Worm (Caenorhabditis elegans) whole organism, late embryonic: ENCODE data around the gene sre-10.

ENCODE experiments used
- C38D4.7 ChIP-seq: fragments of 200-800 bp; sonication (Bioruptor generic); optimal IDR thresholded peaks from 2 replicates; lab custom pipeline; 2018; ENCODE audit warnings: mild to moderate bottlenecking, missing genetic modification characterization, moderate library complexity, missing compliant biosample characterization
- K02D7.2 ChIP-seq: sonication (generic microtip); optimal IDR thresholded peaks from 2 replicates; lab custom pipeline; 2017; ENCODE audit warnings: mild to moderate bottlenecking, missing genetic modification characterization, missing compliant biosample characterization
- K09A11.1 ChIP-seq: sonication (generic microtip); optimal IDR thresholded peaks from 2 replicates; lab custom pipeline; 2017; ENCODE audit warnings: antibody characterized with exemption, mild to moderate bottlenecking, missing genetic modification characterization, missing compliant biosample characterization; ENCODE audit not compliant: insufficient read depth
- T23F11.4 ChIP-seq: fragments of 200-800 bp; sonication (Bioruptor generic); optimal IDR thresholded peaks from 2 replicates; lab custom pipeline; 2018; ENCODE audit warnings: mild to moderate bottlenecking, missing genetic modification characterization, missing compliant biosample characterization
- ceh-19 ChIP-seq: fragments of 200-800 bp; sonication (Bioruptor generic); optimal IDR thresholded peaks from 2 replicates; lab custom pipeline; 2018; ENCODE audit warnings: mild to moderate bottlenecking, missing genetic modification characterization, missing compliant biosample characterization
- ceh-2 ChIP-seq: sonication (generic microtip); optimal IDR thresholded peaks from 2 replicates; lab custom pipeline; 2016; ENCODE audit warnings: missing genotype, missing genetic modification characterization, missing compliant biosample characterization
- ceh-22 ChIP-seq: sonication (generic microtip); optimal IDR thresholded peaks from 2 replicates; lab custom pipeline; 2017; ENCODE audit warnings: missing biosample characterization, missing genetic modification characterization
- ceh-24 ChIP-seq: sonication (generic microtip); optimal IDR thresholded peaks from 2 replicates; lab custom pipeline; 2016; ENCODE audit warnings: mild to moderate bottlenecking, missing genetic modification characterization, missing compliant biosample characterization
- ceh-48 ChIP-seq: sonication (generic microtip); optimal IDR thresholded peaks from 2 replicates; lab custom pipeline; 2016; ENCODE audit warnings: missing genetic modification characterization, inconsistent platforms, missing compliant biosample characterization
- ceh-6 ChIP-seq: fragments of 200-800 bp; sonication (Bioruptor generic); optimal IDR thresholded peaks from 2 replicates; lab custom pipeline; 2018; ENCODE audit warnings: mild to moderate bottlenecking, missing genetic modification characterization, missing compliant biosample characterization
- dmd-4 ChIP-seq: sonication (generic microtip); optimal IDR thresholded peaks from 2 replicates; lab custom pipeline; 2016; ENCODE audit warnings: borderline replicate concordance, missing genetic modification characterization, missing compliant biosample characterization
- dve-1 ChIP-seq: sonication (generic microtip); optimal IDR thresholded peaks from 2 replicates; lab custom pipeline; 2017; ENCODE audit warnings: antibody characterized with exemption, mild to moderate bottlenecking, missing genetic modification characterization, missing compliant biosample characterization
- elt-2 ChIP-seq: sonication (generic microtip); optimal IDR thresholded peaks from 2 replicates; lab custom pipeline; 2016; ENCODE audit warnings: missing genetic modification reagents, missing genetic modification characterization, missing compliant biosample characterization
- eyg-1 ChIP-seq: sonication (generic microtip); optimal IDR thresholded peaks from 2 replicates; lab custom pipeline; 2016; ENCODE audit warnings: missing genotype, missing genetic modification characterization, missing compliant biosample characterization
- gmeb-2 ChIP-seq: sonication (generic microtip); optimal IDR thresholded peaks from 2 replicates; lab custom pipeline; 2016; ENCODE audit warnings: missing genetic modification characterization, inconsistent platforms, missing compliant biosample characterization
- hlh-30 ChIP-seq: sonication (generic microtip); optimal IDR thresholded peaks from 2 replicates; lab custom pipeline; 2017; ENCODE audit warnings: antibody characterized with exemption, missing genetic modification characterization, missing compliant biosample characterization; ENCODE audit not compliant: insufficient read depth
- hlh-6 ChIP-seq: sonication (generic microtip); optimal IDR thresholded peaks from 2 replicates; lab custom pipeline; 2016; ENCODE audit warnings: missing genotype, missing genetic modification characterization, missing compliant biosample characterization
- lim-6 ChIP-seq: sonication (generic microtip); optimal IDR thresholded peaks from 2 replicates; lab custom pipeline; 2016; ENCODE audit warnings: missing genetic modification characterization, missing compliant biosample characterization
- lin-11 ChIP-seq: fragments of 200-800 bp; sonication (Bioruptor generic); optimal IDR thresholded peaks from 2 replicates; lab custom pipeline; 2018; ENCODE audit warnings: mild to moderate bottlenecking, missing genetic modification characterization, missing compliant biosample characterization
- madf-2 ChIP-seq: sonication (generic microtip); optimal IDR thresholded peaks from 2 replicates; lab custom pipeline; 2017; ENCODE audit warnings: missing genetic modification characterization, missing compliant biosample characterization
- nfya-1 ChIP-seq: sonication (generic microtip); optimal IDR thresholded peaks from 2 replicates; lab custom pipeline; 2017; ENCODE audit warnings: missing genetic modification characterization, mild to moderate bottlenecking, missing compliant biosample characterization, antibody characterized with exemption, moderate library complexity
- nhr-11 ChIP-seq: fragments of 150-350 bp; optimal IDR thresholded peaks from 2 replicates; lab custom pipeline; 2014; ENCODE audit warnings: missing biosample characterization, missing genetic modification characterization
- odd-2 ChIP-seq: sonication (generic microtip); optimal IDR thresholded peaks from 2 replicates; lab custom pipeline; 2017; ENCODE audit warnings: antibody characterized with exemption, mild to moderate bottlenecking, missing genetic modification characterization, missing compliant biosample characterization
- pat-9 ChIP-seq: fragments of 200-800 bp; sonication (Bioruptor generic); optimal IDR thresholded peaks from 2 replicates; lab custom pipeline; 2018; ENCODE audit warnings: mild to moderate bottlenecking, missing genetic modification characterization, moderate library complexity, missing compliant biosample characterization
- pax-1 ChIP-seq: fragments of 150-350 bp; optimal IDR thresholded peaks from 2 replicates; lab custom pipeline; 2014; ENCODE audit warnings: missing biosample characterization, missing genetic modification characterization
- pqm-1 ChIP-seq: sonication (generic microtip); optimal IDR thresholded peaks from 2 replicates; lab custom pipeline; 2016; ENCODE audit warnings: missing genetic modification characterization, missing compliant biosample characterization
- rnt-1 ChIP-seq: sonication (generic microtip); optimal IDR thresholded peaks from 2 replicates; lab custom pipeline; 2016; ENCODE audit warnings: missing genetic modification characterization, missing compliant biosample characterization
- sox-4 ChIP-seq: sonication (generic microtip); optimal IDR thresholded peaks from 2 replicates; lab custom pipeline; 2017; ENCODE audit warnings: mild to moderate bottlenecking, missing genetic modification characterization, inconsistent platforms, missing compliant biosample characterization
- syd-9 ChIP-seq: sonication (generic microtip); optimal IDR thresholded peaks from 2 replicates; lab custom pipeline; 2016; ENCODE audit warnings: mild to moderate bottlenecking, missing genetic modification characterization, moderate library complexity, missing compliant biosample characterization
- tbx-7 ChIP-seq: sonication (generic microtip); optimal IDR thresholded peaks from 2 replicates; lab custom pipeline; 2016; ENCODE audit warnings: missing genotype, missing genetic modification characterization, missing compliant biosample characterization
- ttx-3 ChIP-seq: sonication (generic microtip); optimal IDR thresholded peaks from 2 replicates; lab custom pipeline; 2016; ENCODE audit warnings: missing genetic modification reagents, missing genetic modification characterization, missing compliant biosample characterization
- unc-3 ChIP-seq, 2 experiments: fragments of 200-800 bp in 1 of 2; sonication (Bioruptor generic) in 1 of 2; sonication (generic microtip) in 1 of 2; conservative IDR thresholded peaks in 1 of 2; optimal IDR thresholded peaks in 1 of 2; 2 replicates each; pipeline versions ENCODE4 v1.3.6 to Lab custom; 2016 to 2022; ENCODE audit warnings: missing compliant biosample characterization in 2 of 2, missing genetic modification characterization in 2 of 2, missing genetic modification reagents in 1 of 2
- unc-42 ChIP-seq: sonication (generic microtip); optimal IDR thresholded peaks from 2 replicates; lab custom pipeline; 2016; ENCODE audit warnings: missing genotype, missing genetic modification characterization, missing compliant biosample characterization
- unc-55 ChIP-seq: sonication (generic microtip); optimal IDR thresholded peaks from 2 replicates; lab custom pipeline; 2017; ENCODE audit warnings: missing biosample characterization, missing genetic modification reagents, missing genetic modification characterization
- zip-5 ChIP-seq: sonication (generic microtip); optimal IDR thresholded peaks from 2 replicates; lab custom pipeline; 2016; ENCODE audit warnings: missing genetic modification characterization, missing compliant biosample characterization

The sre-10 gene

ce11 chrV:7130974-7131373 lies 1.4 kb upstream of the sre-10 start, which contains the start of gene srx-36:
Gene srx-36, minus strand, starts transcription at chrV:7131074.
- no peak for TF ChIP-seq ceh-19 (GFP tag; lab: Kevin White, UChicago)
- no peak for TF ChIP-seq syd-9 (tag; lab: Kevin White, UChicago)
- no peak for TF ChIP-seq ceh-48 (tag; lab: Kevin White, UChicago)
- TF ChIP-seq pat-9 = no peak
- TF ChIP-seq odd-2 = no peak
- TF ChIP-seq ceh-2 = no peak

- TF ChIP-seq dmd-4 (no peak), zip-5 (tag; lab: Kevin White, UChicago) (no peak), gmeb-2 (no peak), ceh-6 (GFP tag; lab: Kevin White, UChicago) (no peak), ceh-2 (no peak), elt-2 (tag; lab: Kevin White, UChicago) (no peak), K09A11.1 (tag; lab: Kevin White, UChicago) (no peak), K02D7.2 (tag; lab: Kevin White, UChicago) (no peak), T23F11.4 (GFP tag; lab: Kevin White, UChicago) (no peak), pax-1 (tag; lab: Kevin White, UChicago) (no peak), ttx-3 (no peak), C38D4.7 (GFP tag; lab: Kevin White, UChicago) (no peak)
These were observed 1.6 kb downstream of the sre-10 start, which contains the start of gene F10D2.16 for ce11 chrV:7133963-7134362. Gene F10D2.16, plus strand, starts transcription at chrV:7134263.

ce11 chrV:7136859-7137258 lies 4.5 kb downstream of the sre-10 start:
- TF ChIP-seq dve-1 (tag; lab: Kevin White, UChicago) = no peak
- no peak for TF ChIP-seq dmd-4

ce11 chrV:7138320-7138719 lies 6.0 kb downstream of the sre-10 start, which contains the start of gene str-112:
Gene str-112, minus strand, starts transcription at chrV:7138420.
- TF ChIP-seq zip-5 (tag; lab: Kevin White, UChicago) = no peak
- TF ChIP-seq sox-4 (tag; lab: Kevin White, UChicago) = no peak
- TF ChIP-seq ceh-2 = no peak

ce11 chrV:7140368-7140767 lies 8.0 kb downstream of the sre-10 start:
- TF ChIP-seq pat-9 (no peak), unc-55 (GFP tag; lab: Kevin White, UChicago) (no peak), madf-2 (tag; lab: Kevin White, UChicago) (no peak), tbx-7 (tag; lab: Kevin White, UChicago) (no peak), hlh-6 (tag; lab: Kevin White, UChicago) (no peak), lin-11 (tag; lab: Kevin White, UChicago) (no peak), nhr-11 (tag; lab: Kevin White, UChicago) (no peak), eyg-1 (tag; lab: Kevin White, UChicago) (no peak), rnt-1 (no peak), lim-6 (tag; lab: Kevin White, UChicago) (no peak), unc-42 (no peak), ceh-22 (tag; lab: Kevin White, UChicago) (no peak), ceh-2 (no peak), ceh-48 (tag; lab: Kevin White, UChicago) (no peak), pqm-1 (tag; lab: Kevin White, UChicago) (no peak), ceh-24 (tag; lab: Kevin White, UChicago) (no peak), hlh-30 (tag; lab: Kevin White, UChicago) (no peak), nfya-1 (no peak), elt-2 (tag; lab: Kevin White, UChicago) (no peak), unc-3 (GFP tag; conservative IDR thresholded peaks at IDR 0.05; lab: Robert Waterston, UW) (no peak), unc-3 (tag; optimal IDR thresholded peaks at IDR 0.05; lab: Kevin White, UChicago) (no peak)
